Fruit fly (Drosophila melanogaster) whole organism, prepupa: ENCODE results near the gene Sgf11.
A peak's percentile ranks its signal among the peaks of the same experiment; 100 is the strongest.

Experiments
- Blimp-1 ChIP-seq: fragments of 200-800 bp; sonication (Bioruptor generic); optimal IDR thresholded peaks from 3 replicates; lab custom pipeline; 2017; ENCODE audit warnings: missing biosample characterization, missing genetic modification characterization, mild to moderate bottlenecking, moderate library complexity, missing genetic modification reagents
- CG10669 ChIP-seq: fragments of 200-800 bp; sonication (Bioruptor generic); optimal IDR thresholded peaks from 3 replicates; lab custom pipeline; 2018; ENCODE audit warnings: missing biosample characterization, mild to moderate bottlenecking, missing genetic modification characterization, moderate library complexity
- CG15336 ChIP-seq: fragments of 200-800 bp; sonication (Bioruptor generic); IDR thresholded peaks from 2 replicates; pipeline ENCODE4 v1.3.6; 2022; ENCODE audit warnings: missing biosample characterization, missing genetic modification characterization
- CG1621 ChIP-seq: fragments of 200-800 bp; sonication (Bioruptor generic); optimal IDR thresholded peaks from 3 replicates; lab custom pipeline; 2018; ENCODE audit warnings: missing biosample characterization, mild to moderate bottlenecking, missing genetic modification characterization
- CG16779 ChIP-seq: fragments of 200-800 bp; sonication (Bioruptor generic); optimal IDR thresholded peaks from 3 replicates; lab custom pipeline; 2017; ENCODE audit warnings: missing biosample characterization, mild to moderate bottlenecking, missing genetic modification characterization
- CG3032 ChIP-seq: fragments of 200-800 bp; optimal IDR thresholded peaks from 2 replicates; lab custom pipeline; 2019; ENCODE audit warnings: missing biosample characterization, mild to moderate bottlenecking, missing genetic modification characterization, moderate library complexity
- CG31627 ChIP-seq: fragments of 200-800 bp; sonication (Bioruptor generic); optimal IDR thresholded peaks from 3 replicates; lab custom pipeline; 2016; ENCODE audit warnings: missing biosample characterization, missing genetic modification characterization
- CG34406 ChIP-seq: fragments of 200-800 bp; sonication (Bioruptor generic); optimal IDR thresholded peaks from 3 replicates; lab custom pipeline; 2016; ENCODE audit warnings: missing biosample characterization, missing genetic modification characterization
- CG3919 ChIP-seq: fragments of 200-800 bp; sonication (Bioruptor generic); optimal IDR thresholded peaks from 3 replicates; lab custom pipeline; 2016; ENCODE audit warnings: missing biosample characterization, missing genetic modification characterization
- CG6163 ChIP-seq: fragments of 200-800 bp; sonication (Bioruptor generic); IDR thresholded peaks from 3 replicates; pipeline ENCODE4 v1.3.6; 2022; ENCODE audit warnings: missing biosample characterization, missing genetic modification characterization
- CG6792 ChIP-seq: fragments of 200-800 bp; sonication (Bioruptor generic); optimal IDR thresholded peaks from 3 replicates; lab custom pipeline; 2016; ENCODE audit warnings: missing biosample characterization, missing genetic modification characterization
- CG7368 ChIP-seq: fragments of 200-800 bp; sonication (Bioruptor generic); optimal IDR thresholded peaks from 3 replicates; lab custom pipeline; 2016; ENCODE audit warnings: missing biosample characterization, missing genetic modification characterization
- CG8119 ChIP-seq: fragments of 200-800 bp; sonication (Bioruptor generic); IDR thresholded peaks from 3 replicates; pipeline ENCODE4 v1.3.6; 2022; ENCODE audit warnings: missing biosample characterization, missing genetic modification characterization
- CG8319 ChIP-seq: fragments of 200-800 bp; sonication (Bioruptor generic); optimal IDR thresholded peaks from 3 replicates; lab custom pipeline; 2016; ENCODE audit warnings: missing biosample characterization, missing genetic modification characterization
- CG8632 ChIP-seq: fragments of 200-800 bp; sonication (Bioruptor generic); optimal IDR thresholded peaks from 3 replicates; lab custom pipeline; 2016; ENCODE audit warnings: missing biosample characterization, missing genetic modification characterization
- Eip75B ChIP-seq: fragments of 200-800 bp; sonication (Bioruptor generic); optimal IDR thresholded peaks from 3 replicates; lab custom pipeline; 2016; ENCODE audit warnings: missing biosample characterization, missing genetic modification characterization
- Eip78C ChIP-seq: fragments of 200-800 bp; sonication (Bioruptor generic); peaks from one replicate; lab custom pipeline; 2016; ENCODE audit warnings: missing biosample characterization, missing genetic modification characterization
- Eip93F ChIP-seq: fragments of 200-800 bp; sonication (Bioruptor generic); optimal IDR thresholded peaks from 2 replicates; lab custom pipeline; 2016; ENCODE audit warnings: missing biosample characterization, mild to moderate bottlenecking, missing genetic modification characterization
- Ets21C ChIP-seq: fragments of 200-800 bp; sonication (Bioruptor generic); optimal IDR thresholded peaks from 3 replicates; lab custom pipeline; 2016; ENCODE audit warnings: missing biosample characterization, missing genetic modification characterization
- Ets96B ChIP-seq: fragments of 200-800 bp; optimal IDR thresholded peaks from 2 replicates; lab custom pipeline; 2019; ENCODE audit warnings: missing biosample characterization, mild to moderate bottlenecking, missing genetic modification characterization, moderate library complexity
- Gug ChIP-seq: fragments of 200-800 bp; sonication (Bioruptor generic); IDR thresholded peaks from 2 replicates; pipeline ENCODE4 v1.3.6; 2022; ENCODE audit warnings: missing biosample characterization, missing genetic modification characterization
- Hr39 ChIP-seq: fragments of 200-800 bp; sonication (Bioruptor generic); optimal IDR thresholded peaks from 2 replicates; lab custom pipeline; 2016; ENCODE audit warnings: missing biosample characterization, missing genetic modification characterization
- Sox102F ChIP-seq: fragments of 200-800 bp; sonication (Bioruptor generic); optimal IDR thresholded peaks from 2 replicates; lab custom pipeline; 2016; ENCODE audit warnings: missing biosample characterization, mild to moderate bottlenecking, missing genetic modification characterization
- Sox14 ChIP-seq: fragments of 200-800 bp; sonication (Bioruptor generic); optimal IDR thresholded peaks from 3 replicates; lab custom pipeline; 2016; ENCODE audit warnings: missing biosample characterization, missing genetic modification characterization
- achi ChIP-seq: fragments of 200-800 bp; sonication (Bioruptor generic); optimal IDR thresholded peaks from 3 replicates; lab custom pipeline; 2016; ENCODE audit warnings: missing biosample characterization, missing genetic modification characterization
- cyc ChIP-seq: fragments of 200-800 bp; sonication (Bioruptor generic); optimal IDR thresholded peaks from 3 replicates; lab custom pipeline; 2016; ENCODE audit warnings: missing biosample characterization, missing genetic modification characterization
- dsx ChIP-seq: fragments of 200-800 bp; optimal IDR thresholded peaks from 3 replicates; lab custom pipeline; 2019; ENCODE audit warnings: missing biosample characterization, mild to moderate bottlenecking, missing genetic modification characterization, moderate library complexity; ENCODE audit not compliant: poor library complexity, severe bottlenecking
- esn ChIP-seq: fragments of 200-800 bp; sonication (Bioruptor generic); optimal IDR thresholded peaks from 2 replicates; lab custom pipeline; 2016; ENCODE audit warnings: missing biosample characterization, mild to moderate bottlenecking, missing genetic modification characterization, moderate library complexity
- fd59A ChIP-seq: fragments of 200-800 bp; sonication (Bioruptor generic); optimal IDR thresholded peaks from 2 replicates; lab custom pipeline; 2017; ENCODE audit warnings: missing biosample characterization, mild to moderate bottlenecking, missing genetic modification characterization, missing genetic modification reagents
- fkh ChIP-seq: fragments of 200-800 bp; sonication (Bioruptor generic); optimal IDR thresholded peaks from 3 replicates; lab custom pipeline; 2017; ENCODE audit warnings: missing biosample characterization, mild to moderate bottlenecking, missing genetic modification characterization, moderate library complexity
- lz ChIP-seq: fragments of 200-800 bp; sonication (Bioruptor generic); optimal IDR thresholded peaks from 3 replicates; lab custom pipeline; 2016; ENCODE audit warnings: missing biosample characterization, missing genetic modification characterization
- ss ChIP-seq, 2 experiments: fragments of 200-800 bp; sonication (Bioruptor generic); optimal IDR thresholded peaks; 2 replicates in 1 of 2; 3 replicates in 1 of 2; lab custom pipeline; 2017 to 2018; ENCODE audit warnings: mild to moderate bottlenecking in 2 of 2, missing biosample characterization in 2 of 2, missing genetic modification characterization in 2 of 2, moderate library complexity in 1 of 2
- svp ChIP-seq: fragments of 200-800 bp; sonication (Bioruptor generic); peaks from one replicate; lab custom pipeline; 2016; ENCODE audit warnings: missing biosample characterization, missing genetic modification characterization
- topi ChIP-seq: fragments of 200-800 bp; sonication (Bioruptor generic); optimal IDR thresholded peaks from 3 replicates; lab custom pipeline; 2016; ENCODE audit warnings: missing biosample characterization, missing genetic modification characterization

Gene Sgf11

DNA sequence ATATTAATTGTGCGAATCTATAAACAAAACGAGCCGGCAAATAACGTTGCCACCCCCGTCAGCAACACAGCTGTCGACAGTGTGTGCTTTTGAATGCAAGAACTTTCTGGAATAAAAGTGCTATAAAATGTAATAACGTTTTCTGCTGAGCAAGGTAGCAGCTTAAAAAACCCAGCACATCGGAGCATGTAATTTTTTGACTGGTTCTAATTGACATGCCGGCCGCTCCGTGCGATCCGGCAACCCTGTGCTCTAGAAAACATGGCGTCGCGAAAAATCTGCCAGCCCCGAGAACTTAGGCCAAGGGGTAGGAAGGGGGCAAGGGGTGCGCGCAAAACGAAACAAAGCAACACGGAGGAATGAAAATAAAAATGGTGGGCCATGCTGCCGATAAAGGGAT is 9.4 kb downstream of the Sgf11 start:
- TF ChIP-seq topi (peak; percentile 35), Eip78C (GFP tag; lab: Kevin White, UChicago) (peak; percentile 63), dsx (peak; percentile 37), Sox102F (GFP tag; lab: Kevin White, UChicago) (no peak), CG3032 (peak; percentile 21), lz (GFP tag; lab: Kevin White, UChicago) (peak; percentile 61), Hr39 (GFP tag; lab: Kevin White, UChicago) (no peak), CG6792 (GFP tag; lab: Kevin White, UChicago) (peak; percentile 48), CG8119 (GFP tag; lab: Robert Waterston, UW) (0 out of 3 replicates have a peak, but pooled peaks have one; percentile 23), achi (GFP tag; lab: Kevin White, UChicago) (peak; percentile 80), fd59A (GFP tag; lab: Kevin White, UChicago) (no peak), CG3919 (GFP tag; lab: Kevin White, UChicago) (peak; percentile 48), cyc (peak; percentile 34), svp (GFP tag; lab: Kevin White, UChicago) (peak; percentile 82), CG31627 (GFP tag; lab: Kevin White, UChicago) (peak; percentile 35), CG15336 (peak; percentile 10; the same call in 1 of the 2 replicates), Eip93F (no peak), esn (GFP tag; lab: Kevin White, UChicago) (peak; percentile 57), Sox14 (GFP tag; lab: Kevin White, UChicago) (peak; percentile 92), CG8319 (GFP tag; lab: Kevin White, UChicago) (no peak), CG8632 (GFP tag; lab: Kevin White, UChicago) (peak; percentile 24), fkh (no peak), CG16779 (tag; lab: Kevin White, UChicago) (no peak), Eip75B (peak; percentile 63), CG6163 (peak; percentile 35; the same call in 2 of the 3 replicates)
- TF ChIP-seq, all 60 proteins: peak for 18

dm6 chr3L:18669874-18670273 is 11.8 kb downstream of the Sgf11 start:
- TF ChIP-seq Ets96B (no peak), topi (no peak), fd59A (GFP tag; lab: Kevin White, UChicago) (no peak), svp (GFP tag; lab: Kevin White, UChicago) (peak; percentile 94), CG10669 (GFP tag; lab: Kevin White, UChicago) (no peak)

- TF ChIP-seq ss (GFP tag; optimal IDR thresholded peaks at IDR 0.05; lab: Kevin White, UChicago) = no peak
- no peak for TF ChIP-seq Gug (GFP tag; lab: Robert Waterston, UW)
- TF ChIP-seq achi (GFP tag; lab: Kevin White, UChicago) = peak; percentile 11
- TF ChIP-seq svp (GFP tag; lab: Kevin White, UChicago) = peak; percentile 79
- TF ChIP-seq Blimp-1 (GFP tag; lab: Kevin White, UChicago) = no peak
- TF ChIP-seq Ets21C (GFP tag; lab: Kevin White, UChicago) = no peak
- TF ChIP-seq CG7368 (GFP tag; lab: Kevin White, UChicago) = no peak
- peak; percentile 45 for TF ChIP-seq Eip78C (GFP tag; lab: Kevin White, UChicago)
- peak; percentile 2 for TF ChIP-seq cyc
- no peak for TF ChIP-seq CG8632 (GFP tag; lab: Kevin White, UChicago)
- TF ChIP-seq esn (GFP tag; lab: Kevin White, UChicago) = peak; percentile 7
- peak; percentile 87 for TF ChIP-seq fkh
- TF ChIP-seq CG34406 (GFP tag; lab: Kevin White, UChicago) = no peak
- no peak for TF ChIP-seq CG8119 (GFP tag; lab: Robert Waterston, UW)
- TF ChIP-seq CG6792 (GFP tag; lab: Kevin White, UChicago) = no peak
- peak; percentile 45 for TF ChIP-seq Sox14 (GFP tag; lab: Kevin White, UChicago)
Observed at dm6 chr3L:18667115-18667514, 14.5 kb downstream of the Sgf11 start, which contains the start of gene CG42495. Gene CG42495 (plus strand): TSS chr3L:18667361.

DNA sequence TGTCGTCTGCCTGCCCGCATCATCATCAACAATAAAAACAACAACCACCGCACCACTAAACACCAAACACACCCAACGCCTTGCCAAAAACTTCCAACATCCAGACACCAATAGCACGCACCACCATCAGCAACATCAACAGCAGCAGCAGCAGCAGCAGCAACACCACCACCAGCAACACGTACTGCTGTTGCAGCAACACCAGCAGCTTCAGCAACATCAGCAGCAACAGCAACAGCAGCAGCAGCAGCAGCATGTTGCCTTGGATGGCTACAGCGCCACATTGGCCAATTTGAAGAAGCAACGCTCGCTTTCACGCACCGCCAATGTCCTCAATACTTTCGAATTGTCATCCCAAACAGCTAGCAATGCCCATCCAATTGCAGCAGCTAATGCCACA is 16.0 kb downstream of the Sgf11 start:
- no peak for TF ChIP-seq CG1621 (tag; lab: Kevin White, UChicago)
- peak; percentile 35 for TF ChIP-seq CG3919 (GFP tag; lab: Kevin White, UChicago)
